Worm (Caenorhabditis elegans) whole organism, L1 larva: ENCODE data around the gene F37C12.10.

Experiments
- F16B12.6 ChIP-seq: fragments of 150-350 bp; optimal IDR thresholded peaks from 2 replicates; lab custom pipeline; 2014; ENCODE audit warnings: missing biosample characterization, missing genetic modification characterization
- ama-1 ChIP-seq: fragments of 150-350 bp; optimal IDR thresholded peaks from 2 replicates; lab custom pipeline; 2014
- grh-1 ChIP-seq: fragments of 200-800 bp; sonication (Bioruptor generic); IDR thresholded peaks from 2 replicates; pipeline ENCODE4 v1.3.6; 2022; ENCODE audit warnings: missing genetic modification reagents, missing genetic modification characterization, missing compliant biosample characterization
- lin-15B ChIP-seq: fragments of 150-350 bp; sonication (generic microtip); optimal IDR thresholded peaks from 3 replicates; lab custom pipeline; 2014; ENCODE audit warnings: missing biosample characterization, missing genetic modification characterization
- lsy-2 ChIP-seq, 2 experiments: fragments of 150-350 bp; optimal IDR thresholded peaks; 2 replicates each; lab custom pipeline; 2014; ENCODE audit warnings: missing biosample characterization in 2 of 2, missing genetic modification characterization in 2 of 2
- nhr-12 ChIP-seq: sonication (generic microtip); optimal IDR thresholded peaks from 2 replicates; lab custom pipeline; 2017; ENCODE audit warnings: missing biosample characterization, missing genetic modification characterization
- nhr-237 ChIP-seq: fragments of 150-350 bp; optimal IDR thresholded peaks from 2 replicates; lab custom pipeline; 2014; ENCODE audit warnings: missing biosample characterization, missing genetic modification characterization
- pqm-1 ChIP-seq: sonication (generic microtip); optimal IDR thresholded peaks from 3 replicates; lab custom pipeline; 2017; ENCODE audit warnings: missing biosample characterization, missing genetic modification characterization
- skn-1 ChIP-seq: fragments of 150-350 bp; optimal IDR thresholded peaks from 2 replicates; lab custom pipeline; 2014; ENCODE audit warnings: missing biosample characterization, missing genetic modification characterization

- TF ChIP-seq skn-1 (tag; lab: Kevin White, UChicago) (no peak), ama-1 (lab: Kevin White, UChicago) (no peak), nhr-12 (tag; lab: Kevin White, UChicago) (no peak), F16B12.6 (tag; lab: Kevin White, UChicago) (no peak), lin-15B (tag; lab: Kevin White, UChicago) (no peak), grh-1 (GFP tag; lab: Robert Waterston, UW) (peak; percentile 74), pqm-1 (tag; lab: Kevin White, UChicago) (no peak), lsy-2 (tag; optimal IDR thresholded peaks at IDR 0.05; lab: Kevin White, UChicago) (peak in 1 of 2 experiments; percentile 57), nhr-237 (tag; lab: Kevin White, UChicago) (no peak)
Measured at ce11 chrIII:7203130-7203775, 15.1 kb upstream of the F37C12.10 start.
